Fruit fly (Drosophila melanogaster) whole organism, wandering third instar larva: Measurements from ENCODE around the gene CG2260.

Experiments used
- CG32264 ChIP-seq: fragments of 200-800 bp; sonication (Bioruptor generic); optimal IDR thresholded peaks from 2 replicates; lab custom pipeline; 2016; ENCODE audit warnings: missing biosample characterization, missing genetic modification characterization
- CG9705 ChIP-seq: fragments of 200-800 bp; sonication (Bioruptor generic); optimal IDR thresholded peaks from 2 replicates; lab custom pipeline; 2018; ENCODE audit warnings: missing biosample characterization, mild to moderate bottlenecking, missing genetic modification characterization
- CrebA ChIP-seq: fragments of 200-800 bp; sonication (Bioruptor generic); optimal IDR thresholded peaks from 2 replicates; lab custom pipeline; 2016; ENCODE audit warnings: missing biosample characterization, mild to moderate bottlenecking, missing genetic modification characterization, borderline replicate concordance
- Dfd ChIP-seq: fragments of >200 bp; optimal IDR thresholded peaks from 2 replicates; lab custom pipeline; 2017; ENCODE audit warnings: missing biosample characterization, missing genetic modification characterization
- Dif ChIP-seq: fragments of 200-275, 200-300 bp; sonication (Bioruptor generic); optimal IDR thresholded peaks from 2 replicates; lab custom pipeline; 2018; ENCODE audit warnings: missing biosample characterization, missing genetic modification characterization; ENCODE audit not compliant: partially characterized antibody
- GATAd ChIP-seq: sonication (Bioruptor generic); optimal IDR thresholded peaks from 2 replicates; lab custom pipeline; 2016; ENCODE audit warnings: missing biosample characterization, missing genetic modification characterization
- HLH106 ChIP-seq: fragments of 200-800 bp; optimal IDR thresholded peaks from 3 replicates; lab custom pipeline; 2019; ENCODE audit warnings: missing biosample characterization, mild to moderate bottlenecking, missing genetic modification characterization, moderate library complexity
- Hnf4 ChIP-seq: fragments of 200-800 bp; sonication (Bioruptor generic); optimal IDR thresholded peaks from 2 replicates; lab custom pipeline; 2016; ENCODE audit warnings: missing biosample characterization, mild to moderate bottlenecking, missing genetic modification characterization
- Hr78 ChIP-seq: fragments of >200 bp; optimal IDR thresholded peaks from 2 replicates; lab custom pipeline; 2017; ENCODE audit warnings: missing biosample characterization, missing genetic modification characterization
- Hr83 ChIP-seq: fragments of 200-300 bp; sonication (Bioruptor generic); optimal IDR thresholded peaks from 2 replicates; lab custom pipeline; 2016; ENCODE audit warnings: missing biosample characterization, mild to moderate bottlenecking, missing genetic modification characterization, moderate library complexity; ENCODE audit not compliant: poor library complexity, severe bottlenecking
- Jra ChIP-seq: sonication (Bioruptor generic); optimal IDR thresholded peaks from 2 replicates; lab custom pipeline; 2016; ENCODE audit warnings: missing biosample characterization, missing genetic modification characterization
- Mio ChIP-seq: sonication (Bioruptor generic); optimal IDR thresholded peaks from 2 replicates; lab custom pipeline; 2016; ENCODE audit warnings: missing biosample characterization, missing genetic modification characterization
- Myc ChIP-seq: fragments of >200 bp; optimal IDR thresholded peaks from 2 replicates; lab custom pipeline; 2017
- N ChIP-seq: fragments of >200 bp; optimal IDR thresholded peaks from 2 replicates; lab custom pipeline; 2018; ENCODE audit warnings: missing biosample characterization, missing external identifiers, missing genetic modification characterization
- OdsH ChIP-seq: fragments of 200-800 bp; sonication (Bioruptor generic); optimal IDR thresholded peaks from 2 replicates; lab custom pipeline; 2016; ENCODE audit warnings: missing biosample characterization, mild to moderate bottlenecking, missing genetic modification characterization
- Rel ChIP-seq, 2 experiments: fragments of 200-800 bp; sonication (Bioruptor generic) in 1 of 2; optimal IDR thresholded peaks; 2 replicates in 1 of 2; 3 replicates in 1 of 2; lab custom pipeline; 2016 to 2019; ENCODE audit warnings: mild to moderate bottlenecking in 2 of 2, missing biosample characterization in 2 of 2, missing genetic modification characterization in 2 of 2, moderate library complexity in 1 of 2
- Sp1 ChIP-seq: fragments of 200-800 bp; sonication (Bioruptor generic); optimal IDR thresholded peaks from 3 replicates; lab custom pipeline; 2019; ENCODE audit warnings: missing biosample characterization, mild to moderate bottlenecking, missing genetic modification characterization, moderate library complexity
- Vsx2 ChIP-seq: fragments of 200-300, 225-300 bp; sonication (Bioruptor generic); optimal IDR thresholded peaks from 2 replicates; lab custom pipeline; 2018; ENCODE audit warnings: missing biosample characterization, missing genetic modification characterization; ENCODE audit not compliant: partially characterized antibody
- br ChIP-seq: fragments of 200-800 bp; sonication (Bioruptor generic); optimal IDR thresholded peaks from 2 replicates; lab custom pipeline; 2016; ENCODE audit warnings: missing biosample characterization, missing genetic modification characterization
- brk ChIP-seq: fragments of 200-800 bp; sonication (Bioruptor generic); optimal IDR thresholded peaks from 2 replicates; lab custom pipeline; 2016; ENCODE audit warnings: missing biosample characterization, mild to moderate bottlenecking, missing genetic modification characterization
- dl ChIP-seq, 2 experiments: fragments of 175-275, 200-275 bp in 1 of 2; fragments of 200-275 bp in 1 of 2; sonication (Bioruptor generic); optimal IDR thresholded peaks; lab custom pipeline; 2018; ENCODE audit warnings: mild to moderate bottlenecking in 2 of 2, missing biosample characterization in 2 of 2, missing genetic modification characterization in 2 of 2, moderate library complexity in 2 of 2; ENCODE audit not compliant: partially characterized antibody in 2 of 2, insufficient read depth in 1 of 2
- dmrt93B ChIP-seq: fragments of 200-800 bp; sonication (Bioruptor generic); optimal IDR thresholded peaks from 2 replicates; lab custom pipeline; 2018; ENCODE audit warnings: missing biosample characterization, mild to moderate bottlenecking, missing genetic modification characterization
- dsf ChIP-seq: sonication (Bioruptor generic); optimal IDR thresholded peaks from 2 replicates; lab custom pipeline; 2016; ENCODE audit warnings: missing biosample characterization, missing genetic modification characterization, borderline replicate concordance
- ey ChIP-seq: fragments of 200-800 bp; sonication (Bioruptor generic); optimal IDR thresholded peaks from 2 replicates; lab custom pipeline; 2016; ENCODE audit warnings: missing biosample characterization, missing genetic modification characterization
- foxo ChIP-seq, 2 experiments: fragments of 200-800 bp; sonication (Bioruptor generic); optimal IDR thresholded peaks; 2 replicates in 1 of 2; 3 replicates in 1 of 2; lab custom pipeline; 2016 to 2017; ENCODE audit warnings: missing biosample characterization in 2 of 2, missing genetic modification characterization in 2 of 2
- fru ChIP-seq: fragments of 200-800 bp; sonication (Bioruptor generic); optimal IDR thresholded peaks from 3 replicates; lab custom pipeline; 2016; ENCODE audit warnings: missing biosample characterization, mild to moderate bottlenecking, missing genetic modification characterization
- h ChIP-seq: fragments of 200-800 bp; sonication (Bioruptor generic); optimal IDR thresholded peaks from 3 replicates; lab custom pipeline; 2016; ENCODE audit warnings: missing biosample characterization, mild to moderate bottlenecking, missing genetic modification characterization
- jim ChIP-seq: fragments of 175-275, 200-325 bp; sonication (Bioruptor generic); optimal IDR thresholded peaks from 2 replicates; lab custom pipeline; 2016; ENCODE audit warnings: missing biosample characterization, mild to moderate bottlenecking, missing genetic modification characterization
- lola ChIP-seq: fragments of >200 bp; optimal IDR thresholded peaks from 2 replicates; lab custom pipeline; 2017; ENCODE audit warnings: missing biosample characterization, missing genetic modification characterization
- pan ChIP-seq: fragments of >200 bp; optimal IDR thresholded peaks from 2 replicates; lab custom pipeline; 2017
- psq ChIP-seq: fragments of 200-800 bp; sonication (Bioruptor generic); optimal IDR thresholded peaks from 3 replicates; lab custom pipeline; 2017; ENCODE audit warnings: missing biosample characterization, mild to moderate bottlenecking, missing genetic modification characterization, moderate library complexity
- rgr ChIP-seq: fragments of 200-800 bp; sonication (Bioruptor generic); optimal IDR thresholded peaks from 3 replicates; lab custom pipeline; 2016; ENCODE audit warnings: missing biosample characterization, mild to moderate bottlenecking, missing genetic modification characterization
- sage ChIP-seq: fragments of 200-800 bp; sonication (Bioruptor generic); optimal IDR thresholded peaks from 2 replicates; lab custom pipeline; 2016; ENCODE audit warnings: missing biosample characterization, mild to moderate bottlenecking, missing genetic modification characterization
- sv ChIP-seq: fragments of 200-800 bp; sonication (Bioruptor generic); optimal IDR thresholded peaks from 3 replicates; lab custom pipeline; 2016; ENCODE audit warnings: missing biosample characterization, missing genetic modification characterization
- tai ChIP-seq: sonication (Bioruptor generic); optimal IDR thresholded peaks from 2 replicates; lab custom pipeline; 2016; ENCODE audit warnings: missing biosample characterization, missing genetic modification characterization
- usp ChIP-seq: fragments of >200 bp; optimal IDR thresholded peaks from 2 replicates; lab custom pipeline; 2017; ENCODE audit warnings: missing biosample characterization, missing genetic modification characterization
- woc ChIP-seq: sonication (Bioruptor generic); optimal IDR thresholded peaks from 2 replicates; lab custom pipeline; 2016; ENCODE audit warnings: missing biosample characterization, mild to moderate bottlenecking, missing genetic modification characterization

Gene CG2260

dm6 chrX:8092893-8093721 lies 27.8 kb downstream of the CG2260 start:
- no peak for TF ChIP-seq pan (lab: Kevin White, UChicago)
- TF ChIP-seq Rel (GFP tag; optimal IDR thresholded peaks at IDR 0.05; lab: Kevin White, UChicago): no peak
- peak; percentile 89 for TF ChIP-seq Rel (tag; optimal IDR thresholded peaks at IDR 0.05; lab: Kevin White, UChicago)
- no peak for TF ChIP-seq sage (GFP tag; lab: Kevin White, UChicago)
- TF ChIP-seq h (GFP tag; lab: Kevin White, UChicago): no peak
- peak; percentile 20 for TF ChIP-seq tai (GFP tag; lab: Kevin White, UChicago)
- no peak for TF ChIP-seq foxo (GFP tag; optimal IDR thresholded peaks at IDR 0.05; lab: Kevin White, UChicago)
- no peak for TF ChIP-seq Hr78 (GFP tag; lab: Kevin White, UChicago)
- TF ChIP-seq, all 38 proteins: peak for 2

- peak; percentile 9 for TF ChIP-seq GATAd (GFP tag; lab: Kevin White, UChicago)
- TF ChIP-seq Dif (GFP tag; lab: Kevin White, UChicago): peak; percentile 90
- peak; percentile 80 for TF ChIP-seq tai (GFP tag; lab: Kevin White, UChicago)
- TF ChIP-seq Hr83 (GFP tag; lab: Kevin White, UChicago): no peak
- no peak for TF ChIP-seq Vsx2 (GFP tag; lab: Kevin White, UChicago)
- TF ChIP-seq dmrt93B (GFP tag; lab: Kevin White, UChicago): peak; percentile 95
- peak; percentile 91 for TF ChIP-seq rgr
- TF ChIP-seq ey: peak; percentile 86
- peak; percentile 80 for TF ChIP-seq Hnf4 (GFP tag; lab: Kevin White, UChicago)
- peak; percentile 97 for TF ChIP-seq Sp1
- no peak for TF ChIP-seq CrebA (GFP tag; lab: Kevin White, UChicago)
- TF ChIP-seq foxo (GFP tag; optimal IDR thresholded peaks at IDR 0.05; lab: Kevin White, UChicago): peak in 1 of 2 experiments; percentile 94
- TF ChIP-seq brk (GFP tag; lab: Kevin White, UChicago): peak; percentile 81
- TF ChIP-seq Rel (GFP tag; optimal IDR thresholded peaks at IDR 0.05; lab: Kevin White, UChicago): no peak
- peak; percentile 80 for TF ChIP-seq Rel (tag; optimal IDR thresholded peaks at IDR 0.05; lab: Kevin White, UChicago)
- TF ChIP-seq Myc (lab: Kevin White, UChicago): no peak
- TF ChIP-seq woc: peak; percentile 86
- TF ChIP-seq sv: peak; percentile 86
- TF ChIP-seq h (GFP tag; lab: Kevin White, UChicago): peak; percentile 93
- TF ChIP-seq OdsH (GFP tag; lab: Kevin White, UChicago): peak; percentile 92
- TF ChIP-seq usp (GFP tag; lab: Kevin White, UChicago): no peak
- peak; percentile 95 for TF ChIP-seq CG9705
- peak; percentile 92 for TF ChIP-seq psq (GFP tag; lab: Kevin White, UChicago)
- TF ChIP-seq Hr78 (GFP tag; lab: Kevin White, UChicago): no peak
- TF ChIP-seq fru (GFP tag; lab: Kevin White, UChicago): peak; percentile 89
- TF ChIP-seq br (GFP tag; lab: Kevin White, UChicago): peak; percentile 89
- peak; percentile 36 for TF ChIP-seq Jra (GFP tag; lab: Kevin White, UChicago)
- no peak for TF ChIP-seq pan (lab: Kevin White, UChicago)
- peak; percentile 89 for TF ChIP-seq sage (GFP tag; lab: Kevin White, UChicago)
- peak; percentile 53 for TF ChIP-seq CG32264 (GFP tag; lab: Kevin White, UChicago)
- TF ChIP-seq N (GFP tag; lab: Kevin White, UChicago): no peak
- TF ChIP-seq Dfd (GFP tag; lab: Kevin White, UChicago): peak; percentile 76
- TF ChIP-seq jim (GFP tag; lab: Kevin White, UChicago): no peak
- no peak for TF ChIP-seq lola (GFP tag; lab: Kevin White, UChicago)
- peak; percentile 68 to 81 for TF ChIP-seq dl (GFP tag; optimal IDR thresholded peaks at IDR 0.05; lab: Kevin White, UChicago; ENCODE audit: insufficient read depth in 1 of 2, partially characterized antibody in 2 of 2)
- TF ChIP-seq dsf (GFP tag; lab: Kevin White, UChicago): peak; percentile 29
- no peak for TF ChIP-seq Mio (GFP tag; lab: Kevin White, UChicago)
- peak; percentile 97 for TF ChIP-seq HLH106 (tag; lab: Kevin White, UChicago)
These were observed 28.8 kb downstream of the CG2260 start for dm6 chrX:8092075-8092682.
